Fruit fly (Drosophila melanogaster) whole organism, larva: ENCODE data around the gene Calx.

Source experiments
- noc ChIP-seq: fragments of 200-800 bp; sonication (Bioruptor generic); optimal IDR thresholded peaks from 3 replicates; lab custom pipeline; 2019; ENCODE audit warnings: missing biosample characterization, mild to moderate bottlenecking, missing genetic modification characterization, moderate library complexity

Gene Calx

DNA sequence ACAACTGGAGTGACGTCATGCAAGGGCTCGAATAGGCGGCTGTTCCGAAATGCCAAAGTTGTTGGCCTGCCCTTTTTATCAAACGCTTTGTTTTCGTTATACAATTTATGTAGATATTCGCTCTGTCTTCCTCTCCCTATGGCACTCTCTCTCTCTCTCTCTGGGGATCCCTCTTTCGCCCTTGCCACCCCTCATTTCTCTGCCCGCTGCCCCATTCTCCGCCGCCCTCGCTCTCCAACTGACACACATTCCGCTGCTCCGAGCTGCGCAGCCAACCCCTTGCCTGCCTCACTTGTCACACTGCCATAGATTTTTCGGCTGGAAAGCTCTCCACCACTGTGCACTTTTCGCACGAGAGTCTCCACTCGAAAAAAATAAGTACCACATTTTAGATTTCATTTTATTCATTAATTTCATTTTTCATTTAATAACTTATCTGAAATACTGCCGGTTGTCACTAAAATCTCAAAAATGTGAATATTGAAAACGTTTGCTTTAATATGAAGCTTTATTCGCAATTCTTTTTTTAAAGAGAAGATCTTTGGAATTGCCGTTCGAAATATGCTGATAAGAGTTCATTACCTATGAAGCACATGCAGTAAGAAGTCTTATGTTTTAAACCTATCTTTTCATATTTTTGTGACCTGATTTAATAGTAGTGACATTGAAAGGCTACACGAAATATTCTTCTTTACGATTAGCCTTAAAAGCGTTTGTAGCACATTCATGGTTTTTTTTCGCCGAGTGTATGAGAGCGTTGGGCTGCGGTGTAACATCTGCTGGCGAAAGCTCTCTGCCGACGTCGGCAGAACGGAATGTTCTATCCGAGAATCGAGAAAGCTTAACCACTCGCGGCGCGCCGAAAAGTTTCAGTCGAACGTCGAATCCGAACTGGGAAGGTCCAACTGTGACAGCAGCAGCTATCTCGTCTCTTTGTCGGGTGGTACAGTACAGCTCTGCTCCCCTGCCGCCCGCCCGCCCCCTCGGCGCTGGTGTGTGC is 20.8 kb upstream of the Calx start:
- peak; percentile 95 for TF ChIP-seq noc (tag; lab: Kevin White, UChicago)

dm6 chr3R:20958599-20959150 is 19.3 kb upstream of the Calx start:
- no peak for TF ChIP-seq noc (tag; lab: Kevin White, UChicago)

- TF ChIP-seq noc (tag; lab: Kevin White, UChicago), result peak; percentile 29
Measured at dm6 chr3R:20960881-20961518, 17.0 kb upstream of the Calx start.

DNA sequence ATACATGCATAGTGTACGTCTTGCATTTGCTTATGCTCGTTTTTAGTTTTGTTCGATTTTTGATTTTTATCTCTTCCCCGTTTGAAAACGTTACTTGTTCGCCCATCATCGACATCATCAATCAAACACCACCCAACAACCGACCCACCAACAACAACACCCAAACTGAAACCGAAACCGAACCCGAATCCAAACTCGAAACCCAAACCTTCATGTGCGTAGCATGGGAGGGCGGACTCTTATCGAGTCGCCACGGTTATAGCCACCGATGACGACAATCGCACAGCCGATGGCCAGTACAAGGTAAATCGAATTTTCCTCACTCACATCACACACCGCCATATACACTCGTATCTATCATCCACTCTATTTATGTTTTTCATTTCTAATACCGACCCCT is 16.0 kb upstream of the Calx start:
- TF ChIP-seq noc (tag; lab: Kevin White, UChicago), result no peak

dm6 chr3R:20962965-20963364 is 15.0 kb upstream of the Calx start:
- no peak for TF ChIP-seq noc (tag; lab: Kevin White, UChicago)

- TF ChIP-seq noc (tag; lab: Kevin White, UChicago), result no peak
Measured at dm6 chr3R:20976649-20977048, 1.3 kb upstream of the Calx start.

DNA sequence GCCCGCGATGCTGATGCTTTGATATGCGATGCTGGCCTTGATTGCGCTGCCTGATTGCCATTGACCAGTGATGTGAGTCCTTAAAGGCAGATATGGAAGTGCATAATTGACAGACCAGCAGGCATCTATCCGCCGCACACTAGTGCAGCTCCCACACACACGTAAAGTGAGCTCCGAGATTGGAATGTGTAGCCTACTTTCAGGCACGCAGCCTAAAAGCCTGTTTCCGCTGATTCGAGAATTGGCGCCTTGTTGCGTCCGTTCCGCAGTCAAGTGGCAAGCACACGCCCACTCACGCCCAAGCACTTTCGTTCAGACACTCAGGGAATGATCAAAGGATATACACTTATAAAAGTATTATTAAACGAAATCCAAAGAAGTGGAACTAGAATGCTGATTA is 6.1 kb downstream of the Calx start:
- TF ChIP-seq noc (tag; lab: Kevin White, UChicago), result no peak

DNA sequence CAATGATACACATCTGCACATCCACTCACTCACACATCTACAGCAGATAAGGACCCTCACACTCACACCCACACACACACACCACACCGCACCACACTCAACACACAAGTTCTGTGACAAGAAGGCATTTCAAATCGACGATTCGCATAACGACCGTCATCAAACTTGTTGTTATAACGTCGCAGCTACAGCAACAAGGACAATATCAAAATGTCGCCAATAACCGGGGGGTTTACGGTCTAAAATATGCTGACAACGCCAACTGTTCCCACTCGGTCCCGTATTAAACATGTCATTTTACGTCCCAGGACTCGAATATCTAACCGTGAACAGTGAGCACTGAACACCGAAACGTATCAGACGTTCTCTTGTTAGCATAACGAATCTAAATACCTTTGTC is 6.9 kb downstream of the Calx start:
- TF ChIP-seq noc (tag; lab: Kevin White, UChicago), result no peak

DNA sequence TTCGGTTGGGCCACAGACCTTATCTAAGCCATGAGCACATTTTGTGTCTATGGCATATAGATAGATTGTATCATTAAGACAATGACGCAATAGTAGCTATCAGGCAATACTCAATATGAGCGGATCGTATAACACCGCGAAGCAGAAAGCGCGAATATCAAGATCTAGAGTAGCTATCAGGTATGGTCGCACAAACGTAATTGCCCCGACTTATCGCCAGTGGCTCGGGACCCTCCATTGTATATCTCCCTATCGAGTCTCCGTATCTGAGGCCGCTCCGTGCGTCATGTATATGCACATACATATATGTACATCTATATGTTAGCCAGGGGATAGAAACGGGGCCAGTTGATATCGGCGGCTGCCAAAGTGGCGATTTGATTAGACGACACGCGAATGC is 7.6 kb downstream of the Calx start:
- TF ChIP-seq noc (tag; lab: Kevin White, UChicago), result peak; percentile 59

DNA sequence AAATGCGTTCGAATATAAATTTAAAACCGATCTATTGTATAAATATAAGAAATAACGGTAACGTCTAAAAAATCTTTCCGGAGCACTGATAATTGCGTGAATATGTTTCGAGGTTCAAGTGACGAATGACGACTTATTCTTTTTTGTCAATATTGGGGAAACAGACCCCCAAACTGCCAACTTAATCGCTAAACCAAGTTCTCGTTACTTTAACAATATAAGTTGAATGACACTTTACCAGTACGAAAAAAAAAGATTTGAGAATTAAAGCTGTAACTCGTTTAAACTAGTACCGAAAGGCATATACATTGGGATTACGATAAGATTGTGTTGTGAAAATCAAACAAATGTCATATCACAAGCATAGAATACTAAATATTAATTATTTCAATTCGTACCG is 9.9 kb downstream of the Calx start, which contains the start of gene CG43446:
TSS of gene CG43446 (minus strand) at position 101 of the 400 bp plus-strand sequence.
- no peak for TF ChIP-seq noc (tag; lab: Kevin White, UChicago)

DNA sequence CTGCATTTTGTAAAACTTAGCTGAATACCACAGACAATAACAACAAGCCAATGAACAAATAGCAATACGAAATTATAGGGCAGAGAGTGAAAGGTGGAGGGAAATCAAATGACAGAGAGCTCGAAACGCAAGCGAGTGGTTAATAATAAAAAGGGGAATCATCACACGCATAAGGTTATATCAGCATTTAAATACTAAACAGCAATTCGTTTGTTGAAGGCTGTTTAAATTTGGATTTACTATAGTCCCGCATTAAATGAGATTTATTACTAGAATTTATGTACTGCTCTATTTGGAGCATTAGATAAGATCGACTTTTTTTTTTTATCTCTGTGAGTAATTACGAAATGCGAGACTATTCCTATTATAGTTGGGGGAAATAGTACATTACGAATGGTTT is 10.6 kb downstream of the Calx start:
- peak; percentile 60 for TF ChIP-seq noc (tag; lab: Kevin White, UChicago)

dm6 chr3R:20989046-20989445 is 11.1 kb downstream of the Calx start:
- TF ChIP-seq noc (tag; lab: Kevin White, UChicago), result no peak

DNA sequence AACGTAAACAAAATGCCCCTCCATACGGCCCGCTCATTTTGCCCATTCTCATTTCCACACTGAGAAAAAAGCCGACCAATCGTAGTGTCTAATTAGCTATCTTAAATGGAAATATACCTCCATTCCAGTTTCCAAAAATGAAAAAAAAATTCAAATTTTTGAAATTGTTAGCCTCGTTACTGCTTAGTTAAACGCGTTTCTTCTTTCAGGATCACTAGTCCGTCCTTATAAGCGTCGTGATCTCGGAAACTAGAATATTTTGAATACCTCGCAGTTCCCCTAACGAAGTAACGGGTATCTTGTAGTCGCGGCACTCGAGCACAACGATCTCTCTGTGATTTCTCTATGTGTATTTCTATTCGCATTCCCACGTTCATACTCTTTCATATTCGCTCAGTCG is 11.7 kb downstream of the Calx start:
- TF ChIP-seq noc (tag; lab: Kevin White, UChicago), result no peak

- TF ChIP-seq noc (tag; lab: Kevin White, UChicago), result no peak
Measured at dm6 chr3R:20990409-20990808, 12.4 kb downstream of the Calx start.

DNA sequence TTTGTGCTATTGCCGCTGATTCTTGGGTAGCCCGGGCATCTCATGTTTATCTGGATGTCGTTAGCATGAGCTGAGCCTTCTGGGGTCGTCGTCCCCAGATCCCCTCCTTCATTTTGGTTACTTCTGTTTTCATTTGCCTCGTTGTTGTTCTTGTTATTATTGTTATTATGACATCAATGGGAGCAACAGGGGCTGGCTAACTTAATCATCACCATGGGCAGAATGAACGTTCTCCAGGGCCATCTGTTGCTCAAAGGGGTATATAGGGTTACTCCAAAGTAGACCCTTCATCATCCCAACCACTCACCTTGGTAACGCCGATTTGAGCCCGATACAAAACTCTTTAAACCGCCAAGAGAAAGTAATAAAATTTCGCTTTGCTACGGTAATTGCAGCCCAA is 20.3 kb downstream of the Calx start:
- no peak for TF ChIP-seq noc (tag; lab: Kevin White, UChicago)

DNA sequence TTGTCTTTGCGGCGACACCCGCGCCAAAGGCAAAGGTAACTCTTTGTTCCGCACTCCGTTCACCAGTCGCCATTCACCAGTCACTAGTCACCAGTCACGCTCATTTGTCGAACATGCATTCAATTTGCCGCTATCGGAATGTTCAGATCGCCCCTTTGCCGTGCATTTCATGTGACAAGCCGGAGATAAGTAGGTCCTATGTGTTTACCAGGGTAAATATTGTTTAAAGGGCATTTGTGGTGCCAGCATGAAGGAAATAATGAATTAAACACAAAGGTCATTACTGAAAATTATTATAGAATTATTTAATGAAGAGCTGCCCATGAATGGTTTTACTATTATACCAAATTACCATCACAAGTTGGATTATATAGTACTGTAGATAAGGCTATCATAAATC is 23.1 kb downstream of the Calx start:
- TF ChIP-seq noc (tag; lab: Kevin White, UChicago), result no peak
